Worm (Caenorhabditis elegans): ENCODE results near the gene srw-44.
A peak's percentile ranks its signal among the peaks of the same experiment; 100 is the strongest.

- TF ChIP-seq hlh-12 (tag; optimal IDR thresholded peaks at IDR 0.05) (no peak), unc-62 (GFP tag; optimal IDR thresholded peaks at IDR 0.05) (no peak), T26A5.8 (tag; optimal IDR thresholded peaks at IDR 0.05) (no peak), rpc-1 (optimal IDR thresholded peaks at IDR 0.05) (peak; percentile 71), rpc-1 (tag; optimal IDR thresholded peaks at IDR 0.05) (peak; percentile 90), nfya-1 (tag; optimal IDR thresholded peaks at IDR 0.05; ENCODE audit: borderline replicate concordance, insufficient read depth) (no peak), nhr-120 (GFP tag; IDR thresholded peaks at IDR 0.05) (no peak), ekl-4 (GFP tag; IDR thresholded peaks at IDR 0.05) (no peak), sptf-2 (GFP tag; optimal IDR thresholded peaks at IDR 0.05) (no peak), lsy-27 (tag; optimal IDR thresholded peaks at IDR 0.05; ENCODE audit: borderline replicate concordance, insufficient read depth) (peak; percentile 22), ceh-27 (GFP tag; optimal IDR thresholded peaks at IDR 0.05) (no peak), hmg-1.2 (GFP tag; IDR thresholded peaks at IDR 0.05) (peak; percentile 50; the same call in 1 of the 2 replicates), pha-4 (tag; optimal IDR thresholded peaks at IDR 0.05) (no peak), nhr-27 (tag; optimal IDR thresholded peaks at IDR 0.05) (no peak)
Observed at ce11 chrV:16648317-16649018, 31.6 kb upstream of the srw-44 start, which contains the start of gene W06G6.20.
